Worm (Caenorhabditis elegans) whole organism, L4/young adult: ENCODE data around the gene gst-16.

Source experiments
- W03F9.2 ChIP-seq: fragments of 150-350 bp; optimal IDR thresholded peaks from 2 replicates; lab custom pipeline; 2014; ENCODE audit warnings: missing biosample characterization, missing genetic modification characterization
- dao-5 ChIP-seq: sonication (generic microtip); optimal IDR thresholded peaks from 2 replicates; lab custom pipeline; 2016; ENCODE audit warnings: missing genotype, missing genetic modification characterization, moderate library complexity, missing compliant biosample characterization
- him-1 ChIP-seq: sonication (generic microtip); optimal IDR thresholded peaks from 2 replicates; lab custom pipeline; 2016; ENCODE audit warnings: missing genotype, missing genetic modification reagents, missing genetic modification characterization, missing compliant biosample characterization

- no peak for TF ChIP-seq dao-5
- TF ChIP-seq W03F9.2 (tag; lab: Kevin White, UChicago): no peak
- TF ChIP-seq him-1 (tag; lab: Kevin White, UChicago): no peak
These were observed 40.9 kb upstream of the gst-16 start for ce11 chrII:13664993-13665680.
